Worm (Caenorhabditis elegans) whole organism, midembryonic: Measurements from ENCODE around the gene srh-7.

Experiments
- T22C8.4 ChIP-seq: fragments of 200-800 bp; sonication (Bioruptor generic); IDR thresholded peaks from 2 replicates; pipeline ENCODE4 v1.3.6; 2022; ENCODE audit warnings: missing genetic modification characterization, missing compliant biosample characterization
- cog-1 ChIP-seq: sonication (generic microtip); optimal IDR thresholded peaks from 2 replicates; lab custom pipeline; 2016; ENCODE audit warnings: missing genetic modification characterization, missing compliant biosample characterization
- klf-2 ChIP-seq: fragments of 200-800 bp; sonication (Bioruptor generic); conservative IDR thresholded peaks from 2 replicates; pipeline ENCODE4 v1.3.6; 2022; ENCODE audit warnings: missing genetic modification reagents, missing genetic modification characterization, missing compliant biosample characterization
- med-1 ChIP-seq: sonication (generic microtip); optimal IDR thresholded peaks from 2 replicates; lab custom pipeline; 2017; ENCODE audit warnings: missing genetic modification characterization, mild to moderate bottlenecking, missing compliant biosample characterization, antibody characterized with exemption, missing genetic modification reagents; ENCODE audit not compliant: insufficient read depth
- tab-1 ChIP-seq: fragments of 200-800 bp; sonication (Bioruptor generic); IDR thresholded peaks from 2 replicates; pipeline ENCODE4 v1.3.6; 2022; ENCODE audit warnings: missing genetic modification characterization, missing compliant biosample characterization
- ztf-29 ChIP-seq: fragments of 200-800 bp; sonication (Bioruptor generic); IDR thresholded peaks from 2 replicates; pipeline ENCODE4 v1.3.6; 2022; ENCODE audit warnings: missing genetic modification reagents, missing genetic modification characterization, missing compliant biosample characterization

- TF ChIP-seq cog-1 (tag; lab: Kevin White, UChicago) (no peak), ztf-29 (GFP tag; lab: Robert Waterston, UW) (no peak), med-1 (GFP tag; lab: Kevin White, UChicago) (no peak), klf-2 (GFP tag; lab: Robert Waterston, UW) (no peak), tab-1 (GFP tag; lab: Robert Waterston, UW) (no peak), T22C8.4 (GFP tag; lab: Robert Waterston, UW) (no peak)
These were observed 19.0 kb upstream of the srh-7 start, which contains the start of gene nlp-27 for ce11 chrV:3989070-3989469.
